Worm (Caenorhabditis elegans) whole organism, mixed stage, embryonic: ENCODE data around the gene pdk-1.

ENCODE experiments used
- nhr-237 ChIP-seq: fragments of 150-350 bp; optimal IDR thresholded peaks from 2 replicates; lab custom pipeline; 2014; ENCODE audit warnings: missing biosample characterization, missing genetic modification characterization
- snpc-4 ChIP-seq: fragments of 150-350 bp; optimal IDR thresholded peaks from 2 replicates; lab custom pipeline; 2014; ENCODE audit warnings: missing biosample characterization, missing genetic modification characterization

- TF ChIP-seq snpc-4 (tag; lab: Kevin White, UChicago) (no peak), nhr-237 (no peak)
Observed at ce11 chrX:1311084-1311483, 10.1 kb upstream of the pdk-1 start, which contains the start of gene H42K12.3.
